Worm (Caenorhabditis elegans) whole organism, L4/young adult: Measurements from ENCODE around the gene Y51A2B.16.

ENCODE experiments used
- W03F9.2 ChIP-seq: fragments of 150-350 bp; optimal IDR thresholded peaks from 2 replicates; lab custom pipeline; 2014; ENCODE audit warnings: missing biosample characterization, missing genetic modification characterization
- dao-5 ChIP-seq: sonication (generic microtip); optimal IDR thresholded peaks from 2 replicates; lab custom pipeline; 2016; ENCODE audit warnings: missing genotype, missing genetic modification characterization, moderate library complexity, missing compliant biosample characterization
- him-1 ChIP-seq: sonication (generic microtip); optimal IDR thresholded peaks from 2 replicates; lab custom pipeline; 2016; ENCODE audit warnings: missing genotype, missing genetic modification reagents, missing genetic modification characterization, missing compliant biosample characterization

ce11 chrV:18424471-18424870 lies 26.8 kb upstream of the Y51A2B.16 start, which contains the start of gene ZK262.4:
- TF ChIP-seq him-1 (tag; lab: Kevin White, UChicago) (no peak), dao-5 (tag; lab: Kevin White, UChicago) (no peak), W03F9.2 (tag; lab: Kevin White, UChicago) (no peak)
